Worm (Caenorhabditis elegans): ENCODE data around the gene fan-1.

DNA sequence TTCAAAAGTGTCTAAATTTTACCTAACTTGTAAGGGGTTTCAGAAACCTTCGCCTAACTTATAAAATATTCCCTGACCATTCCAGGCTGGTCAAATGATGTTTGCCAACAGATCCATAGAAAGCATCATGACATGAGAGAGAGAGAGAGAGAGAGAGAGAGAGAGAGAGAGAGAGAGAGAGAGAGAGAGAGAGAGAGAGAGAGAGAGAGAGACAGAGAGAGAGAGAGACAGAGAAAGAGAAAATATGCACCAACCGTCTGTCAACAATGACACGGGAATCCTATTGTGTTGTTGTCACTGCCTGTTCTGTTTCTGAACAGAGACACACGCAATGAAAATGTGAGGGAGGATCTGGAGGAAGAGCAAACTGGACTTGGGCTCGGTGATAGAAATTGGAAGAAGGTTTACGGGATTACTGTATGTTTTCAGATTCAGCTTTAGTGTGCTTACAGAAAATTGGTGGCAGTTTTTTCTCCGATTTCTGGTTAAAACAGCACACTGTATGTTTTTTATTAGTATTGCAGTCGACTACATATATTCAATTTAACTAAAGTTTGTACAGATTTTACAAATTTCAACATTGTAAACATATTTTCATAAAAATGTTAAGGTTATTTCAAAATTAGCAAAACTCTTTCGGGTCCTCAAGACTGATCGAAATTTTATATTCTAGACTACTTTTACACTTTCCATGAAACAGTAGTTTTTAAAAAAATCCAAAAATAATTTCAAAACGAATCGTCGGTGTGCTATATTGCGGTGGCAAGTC, 27.7 kb downstream of the fan-1 start:
- TF ChIP-seq lin-13 (GFP tag; optimal IDR thresholded peaks at IDR 0.05) (no peak), hlh-30 (tag; optimal IDR thresholded peaks at IDR 0.05; ENCODE audit: insufficient read depth) (peak; percentile 46), lin-39 (tag; optimal IDR thresholded peaks at IDR 0.05) (no peak), ama-1 (optimal IDR thresholded peaks at IDR 0.05) (no peak)

Measured in whole organism, L4 larva.